Worm (Caenorhabditis elegans): ENCODE results near the gene scpl-4.

The scpl-4 gene

ce11 chrV:10648146-10648545, 49.2 kb downstream of the scpl-4 start, which contains the start of gene aqp-6:
Gene aqp-6 (plus strand): TSS chrV:10648446.
- TF ChIP-seq ceh-30 (tag; optimal IDR thresholded peaks at IDR 0.05): no peak
- no peak for TF ChIP-seq ceh-48 (tag; optimal IDR thresholded peaks at IDR 0.05)
- TF ChIP-seq ama-1 (optimal IDR thresholded peaks at IDR 0.05): no peak

All from whole organism, late embryonic.